Worm (Caenorhabditis elegans) whole organism, early embryonic: ENCODE measurements around the gene C45H4.18.

Experiments
- ama-1 ChIP-seq: fragments of 150-350 bp; optimal IDR thresholded peaks from 2 replicates; lab custom pipeline; 2014
- ceh-13 ChIP-seq: fragments of 200-800 bp; sonication (Bioruptor generic); optimal IDR thresholded peaks from 2 replicates; lab custom pipeline; 2018; ENCODE audit warnings: mild to moderate bottlenecking, missing genetic modification characterization, missing compliant biosample characterization
- flt-1 ChIP-seq: fragments of 200-800 bp; sonication (Bioruptor generic); IDR thresholded peaks from 2 replicates; pipeline ENCODE4 v1.3.6; 2022; ENCODE audit warnings: missing genetic modification characterization, missing compliant biosample characterization
- hmbx-1 ChIP-seq: sonication (generic microtip); optimal IDR thresholded peaks from 2 replicates; lab custom pipeline; 2016; ENCODE audit warnings: mild to moderate bottlenecking, missing genetic modification characterization, missing compliant biosample characterization
- sea-1 ChIP-seq: fragments of 200-800 bp; sonication (Bioruptor generic); conservative IDR thresholded peaks from 2 replicates; pipeline ENCODE4 v1.3.6; 2022; ENCODE audit warnings: missing genetic modification characterization, missing compliant biosample characterization
- tbx-11 ChIP-seq: fragments of 200-800 bp; sonication (Bioruptor generic); IDR thresholded peaks from 2 replicates; pipeline ENCODE4 v1.3.6; 2022; ENCODE audit warnings: missing genetic modification characterization, missing compliant biosample characterization

DNA sequence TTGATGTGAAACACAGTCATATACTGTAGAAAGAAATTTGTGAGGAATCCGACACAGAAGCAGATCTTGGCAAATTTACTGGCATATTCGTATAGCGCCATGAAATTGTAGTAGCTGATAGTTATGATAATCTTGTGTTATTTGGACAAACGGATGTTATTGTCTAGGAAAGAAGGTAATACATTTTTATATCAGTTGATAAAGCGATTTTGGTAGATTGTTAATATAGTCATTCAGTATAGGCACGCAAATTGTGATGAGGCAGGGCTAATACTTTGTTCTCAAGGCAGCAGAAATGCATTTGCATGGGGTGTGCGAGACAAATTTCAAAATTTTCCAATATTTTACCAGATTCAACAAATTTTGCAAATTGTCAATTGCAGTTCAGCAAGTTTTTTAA is 29.3 kb upstream of the C45H4.18 start, which contains the start of gene str-52:
- TF ChIP-seq sea-1 (GFP tag; lab: Robert Waterston, UW) (no peak), flt-1 (no peak), ama-1 (lab: Kevin White, UChicago) (no peak), hmbx-1 (no peak), tbx-11 (GFP tag; lab: Robert Waterston, UW) (no peak), ceh-13 (no peak)
